Worm (Caenorhabditis elegans) whole organism, L3 larva: ENCODE results near the gene elc-1.

Experiments
- elt-3 ChIP-seq, 3 experiments: fragments of 150-350 bp in 1 of 3; sonication (generic microtip) in 2 of 3; optimal IDR thresholded peaks; 2 replicates in 2 of 3; 4 replicates in 1 of 3; lab custom pipeline; 2014 to 2017; ENCODE audit warnings: missing biosample characterization in 3 of 3, missing genetic modification characterization in 3 of 3
- skn-1 ChIP-seq: fragments of 150-350 bp; optimal IDR thresholded peaks from 2 replicates; lab custom pipeline; 2014; ENCODE audit warnings: missing biosample characterization, missing genetic modification characterization
- ztf-11 ChIP-seq: fragments of 150-350 bp; optimal IDR thresholded peaks from 2 replicates; lab custom pipeline; 2014; ENCODE audit warnings: missing biosample characterization, missing genetic modification characterization

DNA sequence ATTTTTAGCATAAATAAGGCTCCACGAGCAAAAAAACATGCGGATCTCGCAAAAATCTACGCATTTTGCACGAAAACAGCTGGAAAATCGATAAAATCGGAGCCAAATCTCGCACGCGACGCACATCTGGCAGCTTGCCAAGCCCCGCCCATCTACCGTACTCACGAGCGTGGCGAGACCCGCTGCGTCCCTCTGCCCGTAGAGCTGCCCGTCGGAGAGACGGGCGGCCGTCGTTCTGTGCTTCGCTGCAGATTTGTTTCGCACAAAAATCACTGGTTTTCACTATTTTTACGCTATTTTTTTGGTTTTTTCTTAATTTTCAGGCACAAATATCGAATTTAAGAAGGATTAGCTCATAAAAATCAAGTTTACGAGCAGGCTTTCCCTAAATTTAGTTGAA lies 1.7 kb upstream of the elc-1 start:
- TF ChIP-seq skn-1 (tag; lab: Kevin White, UChicago) (peak; percentile 30), elt-3 (tag; optimal IDR thresholded peaks at IDR 0.05; lab: Kevin White, UChicago) (peak in 1 of 3 experiments; percentile 58), ztf-11 (tag; lab: Kevin White, UChicago) (no peak)
